Worm (Caenorhabditis elegans) whole organism, L1 larva: ENCODE data around the gene tpra-1.

Source experiments
- C34B4.2 ChIP-seq: sonication (generic microtip); optimal IDR thresholded peaks from 2 replicates; lab custom pipeline; 2017; ENCODE audit warnings: mild to moderate bottlenecking, missing genetic modification characterization, missing compliant biosample characterization
- Y116A8C.19 ChIP-seq: sonication (generic microtip); optimal IDR thresholded peaks from 2 replicates; lab custom pipeline; 2016; ENCODE audit warnings: missing compliant biosample characterization, missing genetic modification characterization, borderline replicate concordance
- aly-2 ChIP-seq: fragments of 150-350 bp; optimal IDR thresholded peaks from 2 replicates; lab custom pipeline; 2014; ENCODE audit warnings: missing biosample characterization, missing genetic modification characterization
- ama-1 ChIP-seq: fragments of 150-350 bp; optimal IDR thresholded peaks from 2 replicates; lab custom pipeline; 2014
- ceh-8 ChIP-seq: fragments of 200-800 bp; sonication (Bioruptor generic); optimal IDR thresholded peaks from 2 replicates; lab custom pipeline; 2018; ENCODE audit warnings: mild to moderate bottlenecking, missing genetic modification characterization, moderate library complexity, missing compliant biosample characterization
- ceh-82 ChIP-seq, 3 experiments: fragments of 150-350 bp in 1 of 3; sonication (generic microtip) in 2 of 3; optimal IDR thresholded peaks; 2 replicates each; lab custom pipeline; 2014 to 2017; ENCODE audit warnings: missing biosample characterization in 3 of 3, missing genetic modification characterization in 3 of 3
- ceh-90 ChIP-seq: sonication (generic microtip); optimal IDR thresholded peaks from 2 replicates; lab custom pipeline; 2016; ENCODE audit warnings: missing genetic modification characterization, missing compliant biosample characterization
- ces-1 ChIP-seq: fragments of 150-350 bp; optimal IDR thresholded peaks from 2 replicates; lab custom pipeline; 2014; ENCODE audit warnings: missing biosample characterization, missing genetic modification reagents, missing genetic modification characterization
- dpl-1 ChIP-seq, 3 experiments: fragments of 150-350 bp in 2 of 3; sonication (generic microtip) in 1 of 3; optimal IDR thresholded peaks; 2 replicates each; lab custom pipeline; 2014 to 2017; ENCODE audit warnings: missing biosample characterization in 3 of 3, missing genetic modification characterization in 3 of 3, missing genetic modification reagents in 3 of 3
- dsc-1 ChIP-seq: sonication (generic microtip); optimal IDR thresholded peaks from 2 replicates; lab custom pipeline; 2016; ENCODE audit warnings: mild to moderate bottlenecking, missing genetic modification characterization, missing compliant biosample characterization
- efl-1 ChIP-seq, 4 experiments: fragments of 150-350 bp; optimal IDR thresholded peaks in 3 of 4; peaks in 1 of 4; 1 replicate in 1 of 4; 2 replicates in 3 of 4; lab custom pipeline; 2014; ENCODE audit warnings: missing biosample characterization in 2 of 4, missing genetic modification characterization in 2 of 4, missing genetic modification reagents in 2 of 4
- efl-3 ChIP-seq: fragments of 200-800 bp; sonication (Bioruptor generic); optimal IDR thresholded peaks from 2 replicates; lab custom pipeline; 2018; ENCODE audit warnings: mild to moderate bottlenecking, missing genetic modification characterization, missing compliant biosample characterization
- egl-27 ChIP-seq, 2 experiments: fragments of 150-350 bp in 1 of 2; sonication (generic microtip); optimal IDR thresholded peaks; 3 replicates each; lab custom pipeline; 2017 to 2018; ENCODE audit warnings: missing biosample characterization in 2 of 2, missing genetic modification characterization in 2 of 2, missing genetic modification reagents in 2 of 2
- elt-2 ChIP-seq: sonication (generic microtip); optimal IDR thresholded peaks from 2 replicates; lab custom pipeline; 2016; ENCODE audit warnings: missing genetic modification characterization, mild to moderate bottlenecking, inconsistent platforms, missing compliant biosample characterization, missing genetic modification reagents
- elt-3 ChIP-seq, 6 experiments: fragments of 150-350 bp in 1 of 6; sonication (generic microtip); optimal IDR thresholded peaks; 2 replicates each; lab custom pipeline; 2017 to 2018; ENCODE audit warnings: missing biosample characterization in 6 of 6, missing genetic modification characterization in 6 of 6, inconsistent platforms in 1 of 6
- ets-5 ChIP-seq: fragments of 200-800 bp; sonication (Bioruptor generic); IDR thresholded peaks from 2 replicates; pipeline ENCODE4 v1.3.6; 2022; ENCODE audit warnings: missing genetic modification characterization, missing compliant biosample characterization
- fkh-10 ChIP-seq: sonication (generic microtip); optimal IDR thresholded peaks from 2 replicates; lab custom pipeline; 2017; ENCODE audit warnings: missing biosample characterization, missing genetic modification reagents, missing genetic modification characterization
- fkh-4 ChIP-seq: sonication (generic microtip); optimal IDR thresholded peaks from 2 replicates; lab custom pipeline; 2016; ENCODE audit warnings: missing compliant biosample characterization, missing genetic modification characterization, borderline replicate concordance
- hlh-17 ChIP-seq: fragments of 200-800 bp; sonication (Bioruptor generic); optimal IDR thresholded peaks from 2 replicates; lab custom pipeline; 2018; ENCODE audit warnings: missing genetic modification characterization, mild to moderate bottlenecking, missing compliant biosample characterization, moderate library complexity, borderline replicate concordance
- irx-1 ChIP-seq: sonication (generic microtip); optimal IDR thresholded peaks from 2 replicates; lab custom pipeline; 2016; ENCODE audit warnings: missing genetic modification characterization, missing compliant biosample characterization
- jun-1 ChIP-seq: fragments of 150-350 bp; optimal IDR thresholded peaks from 2 replicates; lab custom pipeline; 2014; ENCODE audit warnings: missing biosample characterization, missing genetic modification reagents, missing genetic modification characterization
- lin-13 ChIP-seq: fragments of 150-350 bp; optimal IDR thresholded peaks from 2 replicates; lab custom pipeline; 2014; ENCODE audit warnings: missing biosample characterization, missing genetic modification reagents, missing genetic modification characterization
- lin-14 ChIP-seq: fragments of 200-800 bp; sonication (Bioruptor generic); optimal IDR thresholded peaks from 2 replicates; lab custom pipeline; 2018; ENCODE audit warnings: mild to moderate bottlenecking, missing genetic modification characterization, moderate library complexity, missing compliant biosample characterization
- lin-15B ChIP-seq: fragments of 150-350 bp; sonication (generic microtip); optimal IDR thresholded peaks from 3 replicates; lab custom pipeline; 2014; ENCODE audit warnings: missing biosample characterization, missing genetic modification characterization
- lin-35 ChIP-seq, 2 experiments: fragments of 150-350 bp; optimal IDR thresholded peaks; 2 replicates each; lab custom pipeline; 2014; ENCODE audit warnings: missing biosample characterization in 2 of 2, missing genetic modification characterization in 2 of 2, missing genetic modification reagents in 2 of 2
- lin-39 ChIP-seq: fragments of 150-350 bp; optimal IDR thresholded peaks from 2 replicates; lab custom pipeline; 2014; ENCODE audit warnings: missing biosample characterization, missing genetic modification reagents, missing genetic modification characterization
- lir-3 ChIP-seq: sonication (generic microtip); optimal IDR thresholded peaks from 2 replicates; lab custom pipeline; 2016; ENCODE audit warnings: mild to moderate bottlenecking, missing genetic modification characterization, moderate library complexity, missing compliant biosample characterization; ENCODE audit not compliant: poor library complexity
- mdl-1 ChIP-seq, 2 experiments: fragments of 150-350 bp; optimal IDR thresholded peaks; 2 replicates each; lab custom pipeline; 2014 to 2017; ENCODE audit warnings: missing biosample characterization in 2 of 2, missing genetic modification characterization in 2 of 2, inconsistent platforms in 1 of 2
- mef-2 ChIP-seq: fragments of 150-350 bp; optimal IDR thresholded peaks from 2 replicates; lab custom pipeline; 2014; ENCODE audit warnings: missing biosample characterization, missing genetic modification characterization
- mep-1 ChIP-seq: fragments of 150-350 bp; optimal IDR thresholded peaks from 2 replicates; lab custom pipeline; 2014; ENCODE audit warnings: missing biosample characterization, missing genetic modification characterization
- nhr-47 ChIP-seq: sonication (generic microtip); optimal IDR thresholded peaks from 2 replicates; lab custom pipeline; 2016; ENCODE audit warnings: mild to moderate bottlenecking, missing genetic modification characterization, moderate library complexity, missing compliant biosample characterization
- nhr-71 ChIP-seq: sonication (generic microtip); optimal IDR thresholded peaks from 2 replicates; lab custom pipeline; 2016; ENCODE audit warnings: mild to moderate bottlenecking, missing genetic modification characterization, moderate library complexity, missing compliant biosample characterization
- nhr-76 ChIP-seq: sonication (generic microtip); optimal IDR thresholded peaks from 2 replicates; lab custom pipeline; 2017; ENCODE audit warnings: missing biosample characterization, missing genetic modification characterization
- nhr-85 ChIP-seq: sonication (generic microtip); peaks from one replicate; lab custom pipeline; 2016; ENCODE audit warnings: missing genetic modification characterization, inconsistent platforms, missing compliant biosample characterization
- nhr-90 ChIP-seq: sonication (generic microtip); optimal IDR thresholded peaks from 2 replicates; lab custom pipeline; 2016; ENCODE audit warnings: mild to moderate bottlenecking, missing genetic modification characterization, missing compliant biosample characterization; ENCODE audit not compliant: poor library complexity
- pax-3 ChIP-seq: fragments of 200-800 bp; sonication (Bioruptor generic); optimal IDR thresholded peaks from 2 replicates; lab custom pipeline; 2018; ENCODE audit warnings: mild to moderate bottlenecking, missing genetic modification characterization, moderate library complexity, missing compliant biosample characterization
- rnt-1 ChIP-seq: sonication (generic microtip); optimal IDR thresholded peaks from 2 replicates; lab custom pipeline; 2016; ENCODE audit warnings: mild to moderate bottlenecking, missing genetic modification characterization, moderate library complexity, missing compliant biosample characterization
- skn-1 ChIP-seq: fragments of 150-350 bp; optimal IDR thresholded peaks from 2 replicates; lab custom pipeline; 2014; ENCODE audit warnings: missing biosample characterization, missing genetic modification characterization
- sup-37 ChIP-seq: fragments of 200-800 bp; sonication (Bioruptor generic); optimal IDR thresholded peaks from 2 replicates; lab custom pipeline; 2018; ENCODE audit warnings: mild to moderate bottlenecking, missing genetic modification characterization, missing compliant biosample characterization
- swsn-7 ChIP-seq: sonication (generic microtip); optimal IDR thresholded peaks from 2 replicates; lab custom pipeline; 2016; ENCODE audit warnings: missing genetic modification characterization, missing compliant biosample characterization
- tbx-2 ChIP-seq: sonication (generic microtip); optimal IDR thresholded peaks from 2 replicates; lab custom pipeline; 2016; ENCODE audit warnings: missing genetic modification characterization, missing compliant biosample characterization
- tlp-1 ChIP-seq: fragments of 150-350 bp; optimal IDR thresholded peaks from 2 replicates; lab custom pipeline; 2014; ENCODE audit warnings: missing biosample characterization, missing genetic modification characterization
- unc-130 ChIP-seq: fragments of 150-350 bp; optimal IDR thresholded peaks from 2 replicates; lab custom pipeline; 2017; ENCODE audit warnings: missing biosample characterization, missing genetic modification characterization, inconsistent platforms
- unc-62 ChIP-seq: fragments of 150-350 bp; optimal IDR thresholded peaks from 2 replicates; lab custom pipeline; 2014; ENCODE audit warnings: missing biosample characterization, missing genetic modification reagents, missing genetic modification characterization
- unc-86 ChIP-seq: sonication (generic microtip); optimal IDR thresholded peaks from 2 replicates; lab custom pipeline; 2016; ENCODE audit warnings: missing genetic modification characterization, missing compliant biosample characterization
- vab-15 ChIP-seq: sonication (generic microtip); optimal IDR thresholded peaks from 2 replicates; lab custom pipeline; 2017; ENCODE audit warnings: missing genotype, mild to moderate bottlenecking, missing genetic modification characterization, missing compliant biosample characterization
- xbp-1 ChIP-seq: sonication (generic microtip); optimal IDR thresholded peaks from 2 replicates; lab custom pipeline; 2016; ENCODE audit warnings: missing genetic modification characterization, missing compliant biosample characterization
- zip-4 ChIP-seq: fragments of 200-800 bp; sonication (Bioruptor generic); optimal IDR thresholded peaks from 2 replicates; lab custom pipeline; 2018; ENCODE audit warnings: mild to moderate bottlenecking, missing genetic modification characterization, moderate library complexity, missing compliant biosample characterization
- ztf-4 ChIP-seq: fragments of 150-350 bp; optimal IDR thresholded peaks from 2 replicates; lab custom pipeline; 2014; ENCODE audit warnings: missing biosample characterization, missing genetic modification characterization

Gene tpra-1

DNA sequence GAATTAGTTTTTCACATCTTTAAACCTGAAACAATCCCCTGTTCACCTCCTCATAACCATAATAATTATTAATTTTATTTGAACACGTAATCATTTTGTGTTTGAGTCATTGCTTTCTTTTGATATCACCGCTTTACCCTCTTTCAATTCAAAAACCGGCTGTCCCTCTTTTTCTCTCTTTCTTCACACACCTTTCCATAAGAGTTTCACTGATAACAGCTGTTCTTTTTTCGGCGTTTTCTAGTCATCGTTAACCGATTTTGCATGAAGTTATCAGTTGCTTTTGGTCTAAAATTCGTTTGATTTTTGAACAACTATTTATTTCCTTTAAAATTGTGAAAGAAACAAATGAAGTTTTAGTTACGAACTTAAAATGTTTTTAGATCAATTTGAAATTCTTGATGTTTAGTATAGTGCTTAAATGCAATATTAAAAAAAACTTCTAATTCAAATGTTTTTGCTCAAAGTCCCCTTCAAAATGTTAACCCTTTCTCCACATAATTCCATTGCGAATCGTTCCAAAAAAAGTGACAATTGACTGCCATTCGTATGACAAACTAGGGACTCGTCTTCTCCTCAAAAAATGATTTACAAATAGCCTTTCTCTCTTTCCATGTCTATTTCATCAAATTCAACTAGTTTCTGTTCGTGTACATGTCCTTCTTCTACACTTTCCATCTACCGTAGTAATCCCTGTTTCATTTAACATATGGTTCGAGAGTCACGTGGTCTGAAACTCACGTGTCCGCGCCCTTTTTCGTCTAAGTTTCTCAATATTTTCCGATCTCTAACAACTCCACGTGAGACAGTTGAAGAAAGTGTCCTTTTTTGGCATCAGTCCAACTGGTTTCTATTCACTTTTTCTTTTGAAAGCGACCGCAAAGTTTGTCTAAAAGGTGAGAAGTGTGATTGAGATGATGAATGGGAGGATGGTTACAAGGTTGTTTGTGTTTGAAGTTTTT, 6.9 kb upstream of the tpra-1 start (continued):
- TF ChIP-seq ets-5 (GFP tag; lab: Robert Waterston, UW) = no peak
- no peak for TF ChIP-seq egl-27 (tag; optimal IDR thresholded peaks at IDR 0.05; lab: Kevin White, UChicago)
- no peak for TF ChIP-seq unc-62
- no peak for TF ChIP-seq lin-15B (tag; lab: Kevin White, UChicago)
- TF ChIP-seq nhr-76 = no peak
- TF ChIP-seq jun-1 (tag; lab: Kevin White, UChicago) = peak; percentile 53
- TF ChIP-seq Y116A8C.19 (tag; lab: Kevin White, UChicago) = no peak
- peak; percentile 68 for TF ChIP-seq skn-1 (tag; lab: Kevin White, UChicago)
- TF ChIP-seq hlh-17 (GFP tag; lab: Kevin White, UChicago) = no peak
- TF ChIP-seq ztf-4 = no peak
- peak; percentile 41 to 53 for TF ChIP-seq efl-1 (optimal IDR thresholded peaks at IDR 0.05; lab: Kevin White, UChicago)
- peak; percentile 23 to 96 for TF ChIP-seq efl-1 (GFP tag; optimal IDR thresholded peaks at IDR 0.05 in 1 of 2; lab: Kevin White, UChicago)
- peak; percentile 95 for TF ChIP-seq lin-14
- TF ChIP-seq mef-2 (tag; lab: Kevin White, UChicago) = no peak
- no peak for TF ChIP-seq fkh-10 (GFP tag; lab: Kevin White, UChicago)
- peak; percentile 66 for TF ChIP-seq lir-3
- no peak for TF ChIP-seq ceh-8
- peak; percentile 88 for TF ChIP-seq nhr-47 (tag; lab: Kevin White, UChicago)
- TF ChIP-seq C34B4.2 = no peak
- peak in 1 of 2 experiments; percentile 99 for TF ChIP-seq mdl-1 (tag; optimal IDR thresholded peaks at IDR 0.05; lab: Kevin White, UChicago)
- peak; percentile 65 for TF ChIP-seq pax-3 (tag; lab: Kevin White, UChicago)
- no peak for TF ChIP-seq aly-2 (tag; lab: Kevin White, UChicago)
- peak; percentile 58 for TF ChIP-seq elt-2
- no peak for TF ChIP-seq ces-1 (GFP tag; lab: Kevin White, UChicago)
- TF ChIP-seq zip-4 (GFP tag; lab: Kevin White, UChicago) = no peak
- TF ChIP-seq nhr-90 (tag; lab: Kevin White, UChicago) = peak; percentile 92
- TF ChIP-seq dsc-1 = no peak
- no peak for TF ChIP-seq efl-3 (GFP tag; lab: Kevin White, UChicago)
- TF ChIP-seq nhr-71 = peak; percentile 94
- TF ChIP-seq ceh-82 (tag; optimal IDR thresholded peaks at IDR 0.05; lab: Kevin White, UChicago) = no peak
- peak; percentile 90 for TF ChIP-seq mep-1 (tag; lab: Kevin White, UChicago)
- no peak for TF ChIP-seq fkh-4 (tag; lab: Kevin White, UChicago)
- TF ChIP-seq ceh-90 = no peak
- peak; percentile 46 for TF ChIP-seq vab-15 (tag; lab: Kevin White, UChicago)
- peak; percentile 22 for TF ChIP-seq lin-13 (GFP tag; lab: Kevin White, UChicago)
- TF ChIP-seq tbx-2 (tag; lab: Kevin White, UChicago) = peak; percentile 79
- peak; percentile 29 for TF ChIP-seq rnt-1 (tag; lab: Kevin White, UChicago)
- no peak for TF ChIP-seq tlp-1 (tag; lab: Kevin White, UChicago)
- peak in 2 of 6 experiments; percentile 86 to 88 for TF ChIP-seq elt-3 (tag; optimal IDR thresholded peaks at IDR 0.05; lab: Kevin White, UChicago)
- TF ChIP-seq unc-130 (tag; lab: Kevin White, UChicago) = peak; percentile 48
- peak; percentile 9 to 91 for TF ChIP-seq lin-35 (GFP tag; optimal IDR thresholded peaks at IDR 0.05; lab: Kevin White, UChicago)
- no peak for TF ChIP-seq sup-37 (GFP tag; lab: Kevin White, UChicago)
- peak; percentile 60 for TF ChIP-seq ama-1 (lab: Kevin White, UChicago)
- TF ChIP-seq swsn-7 (tag; lab: Kevin White, UChicago) = peak; percentile 70
- TF ChIP-seq irx-1 (tag; lab: Kevin White, UChicago) = peak; percentile 65
- TF ChIP-seq dpl-1 (GFP tag; optimal IDR thresholded peaks at IDR 0.05; lab: Kevin White, UChicago) = peak; percentile 23 to 70 (median 53)
- TF ChIP-seq unc-86 = no peak
- no peak for TF ChIP-seq lin-39 (tag; lab: Kevin White, UChicago)
- peak; percentile 64 for TF ChIP-seq xbp-1 (tag; lab: Kevin White, UChicago)
- peak; percentile 100 for TF ChIP-seq nhr-85 (tag; lab: Kevin White, UChicago)
